Fruit fly (Drosophila melanogaster): Measurements from ENCODE around the gene CG12320.
A peak's percentile ranks its signal among the peaks of the same experiment; 100 is the strongest.

CG12320 gene

DNA sequence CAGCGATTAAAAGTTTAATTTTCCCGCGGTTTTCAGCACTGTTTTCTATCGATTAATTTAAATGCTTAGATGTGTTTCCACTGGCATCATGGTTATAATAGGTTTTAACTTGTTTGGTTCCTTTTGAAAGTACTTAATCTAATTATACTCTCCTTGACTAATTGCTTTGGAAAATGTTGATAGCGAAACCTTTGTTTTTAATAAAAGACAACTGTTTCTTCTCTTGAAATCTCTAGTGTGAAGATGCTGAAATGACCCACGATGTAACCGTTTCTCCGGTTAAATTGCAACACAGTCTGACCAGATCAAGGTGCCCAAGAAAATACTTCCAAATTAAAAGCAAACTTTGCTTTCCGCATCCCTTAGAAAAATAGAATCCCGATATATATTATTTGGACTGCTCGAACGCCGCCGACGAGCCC, 46.4 kb upstream of the CG12320 start, which contains the start of gene Dlc90F (continued):
- peak; percentile 86 for TF ChIP-seq ken (GFP tag; IDR thresholded peaks at IDR 0.05)
- peak; percentile 83 for TF ChIP-seq trem (tag; optimal IDR thresholded peaks at IDR 0.05)
- TF ChIP-seq CG1602 (GFP tag; optimal IDR thresholded peaks at IDR 0.05) = peak; percentile 75
- TF ChIP-seq corto (GFP tag; optimal IDR thresholded peaks at IDR 0.05) = no peak
- peak; percentile 55 for TF ChIP-seq CG1647 (GFP tag; optimal IDR thresholded peaks at IDR 0.05)
- TF ChIP-seq lilli (GFP tag; optimal IDR thresholded peaks at IDR 0.05) = peak; percentile 83
- no peak for TF ChIP-seq wek (GFP tag; optimal IDR thresholded peaks at IDR 0.05)
- no peak for TF ChIP-seq mirr (GFP tag; optimal IDR thresholded peaks at IDR 0.05)
- TF ChIP-seq CG10267 (tag; optimal IDR thresholded peaks at IDR 0.05) = peak; percentile 95
- TF ChIP-seq CG9817 (tag; optimal IDR thresholded peaks at IDR 0.05) = peak; percentile 86
- peak; percentile 17 for TF ChIP-seq scrt (GFP tag; optimal IDR thresholded peaks at IDR 0.05)
- TF ChIP-seq CG34422 (GFP tag; IDR thresholded peaks at IDR 0.05) = peak; percentile 74
- TF ChIP-seq CG16815 (GFP tag; optimal IDR thresholded peaks at IDR 0.05) = peak; percentile 64
- no peak for TF ChIP-seq ato (GFP tag; IDR thresholded peaks at IDR 0.05; ENCODE audit: partially characterized antibody)
- no peak for TF ChIP-seq z (GFP tag; IDR thresholded peaks at IDR 0.05)
- TF ChIP-seq sens-2 (GFP tag; IDR thresholded peaks at IDR 0.05) = peak; percentile 53
- peak; percentile 27 for TF ChIP-seq CG1024 (GFP tag; IDR thresholded peaks at IDR 0.05)
- no peak for TF ChIP-seq CG6765 (GFP tag; optimal IDR thresholded peaks at IDR 0.05)
- TF ChIP-seq CG6791 (GFP tag; IDR thresholded peaks at IDR 0.05; ENCODE audit: partially characterized antibody) = no peak
- no peak for TF ChIP-seq fd64A (GFP tag; optimal IDR thresholded peaks at IDR 0.05)
- peak; percentile 40 for TF ChIP-seq D19B (GFP tag; optimal IDR thresholded peaks at IDR 0.05)
- peak; percentile 54; the same call in 1 of the 2 replicates for TF ChIP-seq E2f2 (GFP tag; IDR thresholded peaks at IDR 0.05)
- TF ChIP-seq CG11560 (tag; IDR thresholded peaks at IDR 0.05) = peak; percentile 83
- TF ChIP-seq Max (GFP tag; optimal IDR thresholded peaks at IDR 0.05) = peak; percentile 60
- no peak for TF ChIP-seq lov (optimal IDR thresholded peaks at IDR 0.05)
- no peak for TF ChIP-seq lov (GFP tag; IDR thresholded peaks at IDR 0.05)
- peak; percentile 29; the same call in 1 of the 2 replicates for TF ChIP-seq inv (GFP tag; IDR thresholded peaks at IDR 0.05; ENCODE audit: partially characterized antibody)
- peak; percentile 27 for TF ChIP-seq bigmax (GFP tag; optimal IDR thresholded peaks at IDR 0.05)
- peak; percentile 87 for TF ChIP-seq gem (tag; optimal IDR thresholded peaks at IDR 0.05)
- peak; percentile 22 for TF ChIP-seq CG18011 (GFP tag; optimal IDR thresholded peaks at IDR 0.05)
- TF ChIP-seq Dref (GFP tag; IDR thresholded peaks at IDR 0.05) = peak; percentile 64
- 0 out of 2 replicates have a peak, but pooled peaks have one; percentile 27 for TF ChIP-seq aop (GFP tag; IDR thresholded peaks at IDR 0.05)
- no peak for TF ChIP-seq br (optimal IDR thresholded peaks at IDR 0.05)
- TF ChIP-seq CG15479 (GFP tag; optimal IDR thresholded peaks at IDR 0.05) = peak; percentile 43
- peak; percentile 33 for TF ChIP-seq exex (tag; optimal IDR thresholded peaks at IDR 0.05)
- peak; percentile 72 for TF ChIP-seq CG6272 (GFP tag; IDR thresholded peaks at IDR 0.05)
- no peak for TF ChIP-seq CG14965 (GFP tag; optimal IDR thresholded peaks at IDR 0.05; ENCODE audit: borderline replicate concordance)
- peak; percentile 68 for TF ChIP-seq al (GFP tag; IDR thresholded peaks at IDR 0.05)
- peak; percentile 61; the same call in 1 of the 2 replicates for TF ChIP-seq CG5953 (GFP tag; IDR thresholded peaks at IDR 0.05)
- peak; percentile 46; the same call in 1 of the 2 replicates for TF ChIP-seq wor (GFP tag; IDR thresholded peaks at IDR 0.05)
- peak; percentile 67 for TF ChIP-seq twi (tag; optimal IDR thresholded peaks at IDR 0.05)
- peak; percentile 89 for TF ChIP-seq row (GFP tag; IDR thresholded peaks at IDR 0.05)
- TF ChIP-seq CrebB (tag; optimal IDR thresholded peaks at IDR 0.05) = no peak
- peak; percentile 94 for TF ChIP-seq ssp (GFP tag; IDR thresholded peaks at IDR 0.05)
- no peak for TF ChIP-seq so (GFP tag; IDR thresholded peaks at IDR 0.05)
- TF ChIP-seq CG10654 (GFP tag; optimal IDR thresholded peaks at IDR 0.05) = peak; percentile 65
- peak; percentile 68 for TF ChIP-seq Atf3 (GFP tag; optimal IDR thresholded peaks at IDR 0.05)
- no peak for TF ChIP-seq gsb (GFP tag; IDR thresholded peaks at IDR 0.05)
- TF ChIP-seq CG18619 (GFP tag; optimal IDR thresholded peaks at IDR 0.05) = peak; percentile 78
- peak; percentile 67 for TF ChIP-seq CG8924 (tag; optimal IDR thresholded peaks at IDR 0.05)
- TF ChIP-seq tna (GFP tag; IDR thresholded peaks at IDR 0.05; ENCODE audit: partially characterized antibody) = no peak
- peak; percentile 35 for TF ChIP-seq NK7.1 (GFP tag; optimal IDR thresholded peaks at IDR 0.05)

Measured in whole organism, embryonic.